Worm (Caenorhabditis elegans) whole organism, young adult: ENCODE measurements around the gene lin-54.

Experiments
- B0019.2 ChIP-seq: fragments of 200-800 bp; sonication (Bioruptor generic); conservative IDR thresholded peaks from 2 replicates; pipeline ENCODE4 v1.3.6; 2022; ENCODE audit warnings: missing genetic modification reagents, missing genetic modification characterization, missing compliant biosample characterization
- B0336.3 ChIP-seq: fragments of 200-800 bp; sonication (Bioruptor generic); IDR thresholded peaks from 2 replicates; pipeline ENCODE4 v1.3.6; 2022; ENCODE audit warnings: missing genetic modification characterization, missing compliant biosample characterization
- C17E4.6 ChIP-seq: fragments of 200-800 bp; sonication (Bioruptor generic); IDR thresholded peaks from 2 replicates; pipeline ENCODE4 v1.3.6; 2022; ENCODE audit warnings: missing genetic modification reagents, missing genetic modification characterization, missing compliant biosample characterization
- F23B12.7 ChIP-seq: sonication (generic microtip); optimal IDR thresholded peaks from 2 replicates; lab custom pipeline; 2017; ENCODE audit warnings: missing genetic modification characterization, mild to moderate bottlenecking, missing compliant biosample characterization, antibody characterized with exemption, moderate library complexity; ENCODE audit not compliant: insufficient read depth
- F33H1.4 ChIP-seq: fragments of 200-800 bp; sonication (Bioruptor generic); IDR thresholded peaks from 2 replicates; pipeline ENCODE4 v1.3.6; 2022; ENCODE audit warnings: missing genetic modification reagents, missing genetic modification characterization, missing compliant biosample characterization
- F37B4.10 ChIP-seq: fragments of 200-800 bp; sonication (Bioruptor generic); IDR thresholded peaks from 2 replicates; pipeline ENCODE4 v1.3.6; 2022; ENCODE audit warnings: missing genetic modification characterization, missing compliant biosample characterization
- F39B2.1 ChIP-seq: fragments of 200-800 bp; sonication (Bioruptor generic); IDR thresholded peaks from 2 replicates; pipeline ENCODE4 v1.3.6; 2022; ENCODE audit warnings: missing genetic modification reagents, missing genetic modification characterization, missing compliant biosample characterization
- F49E8.2 ChIP-seq: sonication (generic microtip); optimal IDR thresholded peaks from 3 replicates; lab custom pipeline; 2017; ENCODE audit warnings: missing genetic modification characterization, mild to moderate bottlenecking, missing compliant biosample characterization, antibody characterized with exemption, moderate library complexity; ENCODE audit not compliant: insufficient read depth
- F55B11.4 ChIP-seq: sonication (generic microtip); optimal IDR thresholded peaks from 2 replicates; lab custom pipeline; 2016; ENCODE audit warnings: missing compliant biosample characterization, missing genetic modification characterization, borderline replicate concordance; ENCODE audit not compliant: insufficient read depth
- T26A5.8 ChIP-seq: sonication (generic microtip); optimal IDR thresholded peaks from 2 replicates; lab custom pipeline; 2016; ENCODE audit warnings: missing genetic modification characterization, missing compliant biosample characterization
- Y53F4B.3 ChIP-seq: fragments of 200-800 bp; sonication (Bioruptor generic); IDR thresholded peaks from 2 replicates; pipeline ENCODE4 v1.3.6; 2022; ENCODE audit warnings: missing genetic modification reagents, missing genetic modification characterization, missing compliant biosample characterization
- Y56A3A.18 ChIP-seq: fragments of 200-800 bp; sonication (Bioruptor generic); IDR thresholded peaks from 2 replicates; pipeline ENCODE4 v1.3.6; 2022; ENCODE audit warnings: missing genetic modification reagents, missing genetic modification characterization, missing compliant biosample characterization
- ama-1 ChIP-seq, 3 experiments: fragments of 150-350 bp in 1 of 3; sonication (generic microtip) in 2 of 3; optimal IDR thresholded peaks; 2 replicates each; lab custom pipeline; 2014 to 2018; ENCODE audit warnings: missing biosample characterization in 2 of 3, missing genetic modification characterization in 2 of 3, missing genetic modification reagents in 2 of 3
- attf-5 ChIP-seq: fragments of 200-800 bp; sonication (Bioruptor generic); optimal IDR thresholded peaks from 2 replicates; lab custom pipeline; 2018; ENCODE audit warnings: mild to moderate bottlenecking, missing genetic modification characterization, missing compliant biosample characterization
- bed-1 ChIP-seq: fragments of 200-800 bp; sonication (Bioruptor generic); IDR thresholded peaks from 2 replicates; pipeline ENCODE4 v1.3.6; 2022; ENCODE audit warnings: missing genetic modification reagents, missing genetic modification characterization, missing compliant biosample characterization
- ccch-3 ChIP-seq: fragments of 200-800 bp; sonication (Bioruptor generic); optimal IDR thresholded peaks from 2 replicates; lab custom pipeline; 2018; ENCODE audit warnings: mild to moderate bottlenecking, missing genetic modification characterization, missing compliant biosample characterization
- ceh-40 ChIP-seq: fragments of 200-800 bp; sonication (Bioruptor generic); IDR thresholded peaks from 2 replicates; pipeline ENCODE4 v1.3.6; 2022; ENCODE audit warnings: missing genetic modification characterization, missing compliant biosample characterization
- ceh-91 ChIP-seq: fragments of 200-800 bp; sonication (Bioruptor generic); IDR thresholded peaks from 2 replicates; pipeline ENCODE4 v1.3.6; 2022; ENCODE audit warnings: missing genetic modification reagents, missing genetic modification characterization, missing compliant biosample characterization
- die-1 ChIP-seq: sonication (generic microtip); optimal IDR thresholded peaks from 2 replicates; lab custom pipeline; 2016; ENCODE audit warnings: missing genotype, mild to moderate bottlenecking, missing genetic modification characterization, missing compliant biosample characterization
- efl-1 ChIP-seq: fragments of 150-350 bp; optimal IDR thresholded peaks from 2 replicates; lab custom pipeline; 2014; ENCODE audit warnings: missing biosample characterization, missing genetic modification reagents, missing genetic modification characterization
- egrh-3 ChIP-seq: fragments of 200-800 bp; sonication (Bioruptor generic); IDR thresholded peaks from 2 replicates; pipeline ENCODE4 v1.3.6; 2022; ENCODE audit warnings: missing genetic modification reagents, missing genetic modification characterization, missing compliant biosample characterization
- ets-4 ChIP-seq: fragments of 200-800 bp; sonication (Bioruptor generic); optimal IDR thresholded peaks from 2 replicates; lab custom pipeline; 2018; ENCODE audit warnings: mild to moderate bottlenecking, missing genetic modification characterization, missing compliant biosample characterization
- gei-17 ChIP-seq: fragments of 200-800 bp; sonication (Bioruptor generic); optimal IDR thresholded peaks from 2 replicates; lab custom pipeline; 2018; ENCODE audit warnings: mild to moderate bottlenecking, missing genetic modification characterization, missing compliant biosample characterization
- hlh-26 ChIP-seq: fragments of 200-800 bp; sonication (Bioruptor generic); conservative IDR thresholded peaks from 2 replicates; pipeline ENCODE4 v1.3.6; 2022; ENCODE audit warnings: missing genetic modification reagents, missing genetic modification characterization, missing compliant biosample characterization
- hrde-1 ChIP-seq: sonication (generic microtip); optimal IDR thresholded peaks from 2 replicates; lab custom pipeline; 2016; ENCODE audit warnings: missing genetic modification characterization, mild to moderate bottlenecking, missing compliant biosample characterization, moderate library complexity, missing genotype, missing genetic modification reagents, borderline replicate concordance
- hsf-1 ChIP-seq: fragments of 200-800 bp; sonication (Bioruptor generic); IDR thresholded peaks from 2 replicates; pipeline ENCODE4 v1.3.6; 2022; ENCODE audit warnings: missing genetic modification reagents, missing genetic modification characterization, missing compliant biosample characterization
- let-526 ChIP-seq: fragments of 200-800 bp; sonication (Bioruptor generic); IDR thresholded peaks from 2 replicates; pipeline ENCODE4 v1.3.6; 2022; ENCODE audit warnings: missing genetic modification reagents, missing genetic modification characterization, missing compliant biosample characterization
- lsy-27 ChIP-seq: sonication (generic microtip); optimal IDR thresholded peaks from 2 replicates; lab custom pipeline; 2017; ENCODE audit warnings: missing genetic modification characterization, mild to moderate bottlenecking, missing compliant biosample characterization, antibody characterized with exemption, missing genotype, borderline replicate concordance; ENCODE audit not compliant: insufficient read depth
- madf-10 ChIP-seq: sonication (generic microtip); optimal IDR thresholded peaks from 2 replicates; lab custom pipeline; 2016; ENCODE audit warnings: mild to moderate bottlenecking, missing genetic modification characterization, missing compliant biosample characterization
- mxl-1 ChIP-seq: sonication (generic microtip); optimal IDR thresholded peaks from 2 replicates; lab custom pipeline; 2016; ENCODE audit warnings: missing genetic modification characterization, missing compliant biosample characterization
- nhr-27 ChIP-seq: fragments of 200-800 bp; sonication (Bioruptor generic); optimal IDR thresholded peaks from 2 replicates; lab custom pipeline; 2018; ENCODE audit warnings: mild to moderate bottlenecking, missing genetic modification characterization, moderate library complexity, missing compliant biosample characterization
- nhr-80 ChIP-seq: sonication (generic microtip); optimal IDR thresholded peaks from 2 replicates; lab custom pipeline; 2016; ENCODE audit warnings: missing genetic modification characterization, missing compliant biosample characterization
- nhr-90 ChIP-seq: sonication (generic microtip); optimal IDR thresholded peaks from 2 replicates; lab custom pipeline; 2016; ENCODE audit warnings: missing genotype, mild to moderate bottlenecking, missing genetic modification characterization, missing compliant biosample characterization
- repo-1 ChIP-seq: sonication (generic microtip); optimal IDR thresholded peaks from 2 replicates; lab custom pipeline; 2017; ENCODE audit warnings: mild to moderate bottlenecking, missing genetic modification characterization, missing compliant biosample characterization
- rpc-1 ChIP-seq, 2 experiments: fragments of 150-350 bp in 1 of 2; sonication (generic microtip) in 1 of 2; optimal IDR thresholded peaks; 2 replicates each; lab custom pipeline; 2014 to 2018; ENCODE audit warnings: missing biosample characterization in 1 of 2, missing genetic modification characterization in 1 of 2, missing genetic modification reagents in 1 of 2, missing genotype in 1 of 2
- somi-1 ChIP-seq: fragments of 200-800 bp; sonication (Bioruptor generic); optimal IDR thresholded peaks from 2 replicates; lab custom pipeline; 2018; ENCODE audit warnings: mild to moderate bottlenecking, missing genetic modification characterization, missing compliant biosample characterization
- sptf-2 ChIP-seq: fragments of 200-800 bp; sonication (Bioruptor generic); optimal IDR thresholded peaks from 2 replicates; lab custom pipeline; 2018; ENCODE audit warnings: mild to moderate bottlenecking, missing genetic modification characterization, missing compliant biosample characterization
- tbp1 ChIP-seq: fragments of 200-800 bp; sonication (Bioruptor generic); optimal IDR thresholded peaks from 2 replicates; lab custom pipeline; 2018; ENCODE audit warnings: mild to moderate bottlenecking, missing genetic modification characterization, missing compliant biosample characterization
- xnd-1 ChIP-seq: sonication (generic microtip); optimal IDR thresholded peaks from 2 replicates; lab custom pipeline; 2016; ENCODE audit warnings: missing genotype, missing genetic modification reagents, missing genetic modification characterization, missing compliant biosample characterization
- zfh-2 ChIP-seq: fragments of 200-800 bp; sonication (Bioruptor generic); conservative IDR thresholded peaks from 2 replicates; pipeline ENCODE4 v1.3.6; 2022; ENCODE audit warnings: missing genetic modification reagents, missing genetic modification characterization, missing compliant biosample characterization
- zim-3 ChIP-seq: sonication (generic microtip); optimal IDR thresholded peaks from 2 replicates; lab custom pipeline; 2017; ENCODE audit warnings: mild to moderate bottlenecking, missing genetic modification characterization, moderate library complexity, missing compliant biosample characterization
- ztf-18 ChIP-seq: sonication (generic microtip); optimal IDR thresholded peaks from 2 replicates; lab custom pipeline; 2016; ENCODE audit warnings: missing genotype, mild to moderate bottlenecking, missing genetic modification characterization, missing compliant biosample characterization
- ztf-26 ChIP-seq: sonication (generic microtip); optimal IDR thresholded peaks from 2 replicates; lab custom pipeline; 2017; ENCODE audit warnings: missing genetic modification characterization, missing compliant biosample characterization

lin-54 gene

DNA sequence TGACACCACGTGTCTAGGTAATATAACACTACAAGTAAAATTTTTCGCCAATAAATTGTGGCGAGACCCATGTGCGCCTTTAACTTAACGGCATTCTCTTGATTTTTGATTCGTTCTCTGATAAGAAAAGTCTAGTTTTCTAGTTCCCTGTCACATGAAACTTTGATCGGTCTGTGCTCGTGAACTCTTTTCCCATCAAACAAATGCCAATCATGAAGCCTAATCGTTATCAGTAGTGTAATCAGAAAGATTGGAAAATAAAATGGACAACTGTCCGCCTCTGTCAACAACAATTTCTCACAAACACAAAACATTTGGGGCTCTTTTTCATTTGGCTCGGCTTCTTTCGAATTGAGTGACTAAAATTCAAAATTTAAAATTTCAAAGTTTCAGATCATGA, 13.0 kb downstream of the lin-54 start, which contains the start of gene ttr-45 (continued):
- TF ChIP-seq F33H1.4 (GFP tag; lab: Robert Waterston, UW) (no peak), repo-1 (tag; lab: Kevin White, UChicago) (no peak), egrh-3 (no peak), C17E4.6 (GFP tag; lab: Robert Waterston, UW) (no peak), F37B4.10 (GFP tag; lab: Robert Waterston, UW) (no peak), ccch-3 (no peak), ceh-91 (GFP tag; lab: Robert Waterston, UW) (no peak), ztf-18 (tag; lab: Kevin White, UChicago) (no peak), bed-1 (GFP tag; lab: Robert Waterston, UW) (no peak), Y56A3A.18 (GFP tag; lab: Robert Waterston, UW) (0 out of 2 replicates have a peak, but pooled peaks have one; percentile 12), let-526 (GFP tag; lab: Robert Waterston, UW) (no peak), ama-1 (optimal IDR thresholded peaks at IDR 0.05; lab: Kevin White, UChicago) (no peak), ama-1 (GFP tag; optimal IDR thresholded peaks at IDR 0.05; lab: Kevin White, UChicago) (no peak), B0336.3 (GFP tag; lab: Robert Waterston, UW) (no peak), somi-1 (GFP tag; lab: Kevin White, UChicago) (no peak), xnd-1 (no peak), hlh-26 (GFP tag; lab: Robert Waterston, UW) (no peak), ets-4 (GFP tag; lab: Kevin White, UChicago) (peak; percentile 19), zfh-2 (no peak), lsy-27 (tag; lab: Kevin White, UChicago) (no peak), zim-3 (no peak), F23B12.7 (tag; lab: Kevin White, UChicago) (no peak), nhr-80 (tag; lab: Kevin White, UChicago) (peak; percentile 94), B0019.2 (GFP tag; lab: Robert Waterston, UW) (no peak), ztf-26 (tag; lab: Kevin White, UChicago) (no peak), efl-1 (no peak), die-1 (tag; lab: Kevin White, UChicago) (no peak), hsf-1 (no peak), F55B11.4 (tag; lab: Kevin White, UChicago) (no peak), Y53F4B.3 (no peak), F49E8.2 (tag; lab: Kevin White, UChicago) (no peak), nhr-27 (tag; lab: Kevin White, UChicago) (no peak), tbp1 (peak; percentile 27), ceh-40 (no peak), F39B2.1 (GFP tag; lab: Robert Waterston, UW) (no peak), nhr-90 (tag; lab: Kevin White, UChicago) (peak; percentile 5), T26A5.8 (tag; lab: Kevin White, UChicago) (no peak), madf-10 (peak; percentile 36), gei-17 (GFP tag; lab: Kevin White, UChicago) (no peak), sptf-2 (GFP tag; lab: Kevin White, UChicago) (no peak), rpc-1 (optimal IDR thresholded peaks at IDR 0.05; lab: Kevin White, UChicago) (no peak), rpc-1 (tag; optimal IDR thresholded peaks at IDR 0.05; lab: Kevin White, UChicago) (no peak), hrde-1 (no peak), attf-5 (GFP tag; lab: Kevin White, UChicago) (peak; percentile 43), mxl-1 (tag; lab: Kevin White, UChicago) (no peak)
